Worm (Caenorhabditis elegans): ENCODE measurements around the gene F01F1.15.
A peak's percentile ranks its signal among the peaks of the same experiment; 100 is the strongest.

ce11 chrIII:5876140-5876675 is 6.9 kb upstream of the F01F1.15 start, which contains the start of gene aldo-2:
- TF ChIP-seq unc-62 (GFP tag; optimal IDR thresholded peaks at IDR 0.05) (no peak), ama-1 (optimal IDR thresholded peaks at IDR 0.05) (peak; percentile 56)
